Worm (Caenorhabditis elegans): Measurements from ENCODE around the gene str-204.

str-204 gene

ce11 chrV:7120168-7120567 lies 39.3 kb upstream of the str-204 start, which contains the start of gene srx-34:
srx-34 (minus strand) TSS chrV:7120268.
- TF ChIP-seq sptf-1 (tag; optimal IDR thresholded peaks at IDR 0.05), result no peak
- TF ChIP-seq ces-1 (GFP tag; optimal IDR thresholded peaks at IDR 0.05), result no peak
- no peak for TF ChIP-seq sem-2 (GFP tag; optimal IDR thresholded peaks at IDR 0.05)
- no peak for TF ChIP-seq drap-1 (GFP tag; optimal IDR thresholded peaks at IDR 0.05)
- TF ChIP-seq M03D4.4 (tag; optimal IDR thresholded peaks at IDR 0.05), result no peak
- no peak for TF ChIP-seq mab-5 (tag; optimal IDR thresholded peaks at IDR 0.05)
- no peak for TF ChIP-seq mls-2 (tag; optimal IDR thresholded peaks at IDR 0.05)
- TF ChIP-seq snpc-4 (tag; optimal IDR thresholded peaks at IDR 0.05), result no peak

- TF ChIP-seq pha-4 (tag; optimal IDR thresholded peaks at IDR 0.05), result no peak
Measured at ce11 chrV:7123188-7123708, 36.2 kb upstream of the str-204 start, which contains the start of gene lmd-5. lmd-5 (plus strand) TSS chrV:7123658.

DNA sequence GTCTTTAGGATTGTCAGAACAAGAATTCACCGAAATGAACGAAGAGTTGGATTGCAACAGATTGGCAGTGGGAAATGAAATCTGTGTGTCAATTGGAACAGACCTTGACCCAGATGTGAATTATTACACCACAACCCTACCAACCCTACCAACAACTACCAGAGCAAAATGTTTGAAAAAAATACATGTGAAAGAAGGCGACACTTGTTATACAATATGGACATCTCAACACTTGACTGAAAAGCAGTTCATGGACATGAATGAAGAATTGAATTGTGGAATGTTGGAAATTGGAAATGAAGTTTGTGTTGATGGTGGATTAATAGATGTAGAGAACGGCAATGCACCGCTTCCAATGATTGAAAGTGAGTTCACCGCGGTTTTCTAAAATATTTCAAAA lies 35.5 kb upstream of the str-204 start:
- TF ChIP-seq snpc-4 (tag; optimal IDR thresholded peaks at IDR 0.05), result no peak
- TF ChIP-seq elt-1 (tag; optimal IDR thresholded peaks at IDR 0.05; ENCODE audit: borderline replicate concordance, insufficient read depth), result no peak
- TF ChIP-seq unc-62 (GFP tag; optimal IDR thresholded peaks at IDR 0.05), result no peak
- TF ChIP-seq nhr-12 (tag; optimal IDR thresholded peaks at IDR 0.05), result no peak
- no peak for TF ChIP-seq pha-4 (tag; optimal IDR thresholded peaks at IDR 0.05)
- TF ChIP-seq zip-8 (tag; optimal IDR thresholded peaks at IDR 0.05), result no peak
- TF ChIP-seq drap-1 (GFP tag; optimal IDR thresholded peaks at IDR 0.05), result no peak
- no peak for TF ChIP-seq sptf-1 (tag; optimal IDR thresholded peaks at IDR 0.05)
- no peak for TF ChIP-seq flh-1 (GFP tag; optimal IDR thresholded peaks at IDR 0.05)
- TF ChIP-seq lin-32 (GFP tag; optimal IDR thresholded peaks at IDR 0.05), result no peak
- TF ChIP-seq M03D4.4 (tag; optimal IDR thresholded peaks at IDR 0.05), result no peak
- TF ChIP-seq ceh-39 (tag; optimal IDR thresholded peaks at IDR 0.05), result no peak
- no peak for TF ChIP-seq elt-3 (tag; optimal IDR thresholded peaks at IDR 0.05)
- TF ChIP-seq lin-13 (tag; optimal IDR thresholded peaks at IDR 0.05), result no peak
- no peak for TF ChIP-seq ham-2 (GFP tag; optimal IDR thresholded peaks at IDR 0.05)
- TF ChIP-seq nhr-28 (tag; optimal IDR thresholded peaks at IDR 0.05), result no peak

DNA sequence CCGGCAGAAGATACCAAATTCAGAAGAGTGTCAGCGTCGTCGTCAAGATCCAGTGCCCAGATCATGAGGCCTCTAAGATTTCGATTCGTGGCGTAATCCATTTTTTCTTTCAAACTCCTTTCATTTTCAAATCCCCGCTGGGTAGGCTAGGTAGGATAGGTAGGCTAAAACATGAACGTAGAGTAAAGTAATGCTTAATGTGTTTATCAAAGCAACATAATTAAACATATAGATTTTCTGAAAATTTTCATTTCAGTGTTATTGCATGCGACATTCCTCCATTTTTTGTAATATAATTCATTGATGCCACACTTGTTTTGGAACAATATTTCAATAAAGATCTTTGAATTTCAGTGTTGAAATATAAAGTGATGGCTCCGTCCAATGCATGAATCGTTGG lies 30.0 kb upstream of the str-204 start, which contains the start of gene T01C4.8:
T01C4.8 (minus strand) TSS at position 101 of the 400 bp plus-strand sequence.
- TF ChIP-seq nhr-76 (tag; optimal IDR thresholded peaks at IDR 0.05) (no peak), sem-2 (GFP tag; optimal IDR thresholded peaks at IDR 0.05) (no peak), ztf-11 (tag; optimal IDR thresholded peaks at IDR 0.05) (no peak), ceh-43 (GFP tag; optimal IDR thresholded peaks at IDR 0.05) (no peak), unc-39 (tag; optimal IDR thresholded peaks at IDR 0.05) (no peak), nhr-2 (tag; optimal IDR thresholded peaks at IDR 0.05) (no peak), nhr-28 (tag; optimal IDR thresholded peaks at IDR 0.05) (no peak), bed-3 (GFP tag; optimal IDR thresholded peaks at IDR 0.05) (no peak), hlh-1 (tag; optimal IDR thresholded peaks at IDR 0.05) (no peak), lin-13 (tag; optimal IDR thresholded peaks at IDR 0.05) (no peak), elt-1 (tag; optimal IDR thresholded peaks at IDR 0.05; ENCODE audit: borderline replicate concordance, insufficient read depth) (no peak), flh-1 (GFP tag; optimal IDR thresholded peaks at IDR 0.05) (no peak), cnd-1 (tag; optimal IDR thresholded peaks at IDR 0.05) (no peak), zip-8 (tag; optimal IDR thresholded peaks at IDR 0.05) (no peak)

DNA sequence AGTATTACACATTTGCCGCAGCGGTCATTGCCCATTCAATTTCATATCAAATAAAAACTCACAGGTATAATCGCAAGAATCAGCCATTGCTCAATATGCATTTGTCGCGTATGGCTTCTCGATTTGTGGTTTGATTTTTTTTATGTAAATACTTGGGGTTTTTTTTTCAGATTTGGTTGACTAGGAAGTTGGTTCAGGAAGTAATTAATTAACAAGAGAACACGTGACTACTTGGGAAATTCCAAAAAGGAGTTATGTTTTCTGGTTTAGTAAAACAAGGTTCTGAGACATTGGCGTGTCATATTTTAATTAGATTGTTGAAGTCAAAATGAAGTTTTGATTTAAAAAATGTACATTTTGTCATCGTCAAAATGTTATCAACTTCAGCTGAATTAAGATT lies 28.5 kb upstream of the str-204 start, which contains the start of gene srx-36:
srx-36 (minus strand) TSS at position 101 of the 400 bp plus-strand sequence.
- no peak for TF ChIP-seq nhr-76 (tag; optimal IDR thresholded peaks at IDR 0.05)
- no peak for TF ChIP-seq tbx-8 (GFP tag; optimal IDR thresholded peaks at IDR 0.05)
- TF ChIP-seq nhr-28 (tag; optimal IDR thresholded peaks at IDR 0.05), result no peak
- TF ChIP-seq ceh-39 (tag; optimal IDR thresholded peaks at IDR 0.05), result no peak
- TF ChIP-seq sptf-1 (tag; optimal IDR thresholded peaks at IDR 0.05), result no peak
- no peak for TF ChIP-seq ztf-11 (tag; optimal IDR thresholded peaks at IDR 0.05)
- TF ChIP-seq blmp-1 (tag; optimal IDR thresholded peaks at IDR 0.05), result no peak
- TF ChIP-seq mls-2 (tag; optimal IDR thresholded peaks at IDR 0.05), result no peak
- no peak for TF ChIP-seq snpc-4 (tag; optimal IDR thresholded peaks at IDR 0.05)
- TF ChIP-seq nhr-237 (tag; optimal IDR thresholded peaks at IDR 0.05), result no peak
- TF ChIP-seq unc-120 (tag; optimal IDR thresholded peaks at IDR 0.05; ENCODE audit: poor library complexity, severe bottlenecking), result no peak
- TF ChIP-seq elt-3 (tag; optimal IDR thresholded peaks at IDR 0.05), result no peak
- TF ChIP-seq unc-62 (GFP tag; optimal IDR thresholded peaks at IDR 0.05), result no peak
- TF ChIP-seq drap-1 (GFP tag; optimal IDR thresholded peaks at IDR 0.05), result no peak
- TF ChIP-seq lsy-2 (tag; optimal IDR thresholded peaks at IDR 0.05), result no peak
- TF ChIP-seq lin-32 (GFP tag; optimal IDR thresholded peaks at IDR 0.05), result no peak
- TF ChIP-seq nhr-2 (tag; optimal IDR thresholded peaks at IDR 0.05), result no peak
- TF ChIP-seq bed-3 (GFP tag; optimal IDR thresholded peaks at IDR 0.05), result no peak
- TF ChIP-seq flh-1 (GFP tag; optimal IDR thresholded peaks at IDR 0.05), result no peak
